Fruit fly (Drosophila melanogaster): Measurements from ENCODE around the gene CG4661.

CG4661 gene

DNA sequence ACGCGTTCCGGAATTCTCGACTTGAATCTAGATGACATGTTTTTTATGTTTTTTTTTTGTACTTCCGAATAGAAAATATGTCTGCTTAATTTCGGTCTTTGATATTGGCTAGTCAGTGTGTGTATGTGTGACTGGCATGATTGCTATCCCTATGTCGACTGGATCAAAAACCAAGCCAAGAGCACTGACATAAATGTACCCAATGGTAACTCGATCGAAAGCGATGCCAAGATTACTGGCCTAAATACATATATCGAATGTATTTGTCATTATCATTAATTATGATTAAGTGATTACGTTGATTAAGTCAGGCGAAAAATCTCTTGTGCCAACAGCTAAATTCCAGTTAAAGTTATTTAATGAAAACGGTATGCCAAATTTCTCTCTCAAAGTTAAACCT, at the start of gene CG4661:
TSS of gene CG4661 (minus strand) at position 101 of the 400 bp plus-strand sequence.
- no peak for TF ChIP-seq psq (optimal IDR thresholded peaks at IDR 0.05)
- no peak for TF ChIP-seq h (optimal IDR thresholded peaks at IDR 0.05)
- no peak for TF ChIP-seq insv (optimal IDR thresholded peaks at IDR 0.05)
- no peak for TF ChIP-seq Sin3A (optimal IDR thresholded peaks at IDR 0.05)
- no peak for TF ChIP-seq ttk (optimal IDR thresholded peaks at IDR 0.05)
- no peak for TF ChIP-seq Myc (optimal IDR thresholded peaks at IDR 0.05)

DNA sequence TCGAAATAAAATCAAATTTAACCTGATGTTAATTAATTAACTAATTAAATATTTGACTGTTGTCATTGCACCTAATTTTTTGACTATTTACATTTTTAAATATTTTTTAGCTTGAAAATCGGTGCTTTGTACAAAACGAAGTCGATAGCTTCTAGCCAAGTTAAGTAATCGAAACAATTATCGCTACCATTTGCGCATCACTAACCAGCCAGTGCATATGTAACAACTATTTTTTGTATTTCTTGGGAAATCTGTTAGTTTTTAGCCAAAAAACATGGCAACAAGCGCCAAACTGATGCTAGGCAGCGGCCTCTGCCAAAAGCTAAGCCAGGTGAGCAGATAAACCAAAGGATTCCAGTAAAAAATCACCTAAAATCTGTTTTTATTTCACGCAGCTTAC, 49.4 kb upstream of the CG4661 start, which contains the start of gene mRpL49:
TSS of gene mRpL49 (plus strand) at position 192 of the 400 bp plus-strand sequence.
- no peak for TF ChIP-seq psq (optimal IDR thresholded peaks at IDR 0.05)
- TF ChIP-seq Sin3A (optimal IDR thresholded peaks at IDR 0.05): no peak
- TF ChIP-seq h (optimal IDR thresholded peaks at IDR 0.05): no peak
- TF ChIP-seq Myc (optimal IDR thresholded peaks at IDR 0.05): no peak
- TF ChIP-seq ttk (optimal IDR thresholded peaks at IDR 0.05): no peak
- TF ChIP-seq insv (optimal IDR thresholded peaks at IDR 0.05): no peak

DNA sequence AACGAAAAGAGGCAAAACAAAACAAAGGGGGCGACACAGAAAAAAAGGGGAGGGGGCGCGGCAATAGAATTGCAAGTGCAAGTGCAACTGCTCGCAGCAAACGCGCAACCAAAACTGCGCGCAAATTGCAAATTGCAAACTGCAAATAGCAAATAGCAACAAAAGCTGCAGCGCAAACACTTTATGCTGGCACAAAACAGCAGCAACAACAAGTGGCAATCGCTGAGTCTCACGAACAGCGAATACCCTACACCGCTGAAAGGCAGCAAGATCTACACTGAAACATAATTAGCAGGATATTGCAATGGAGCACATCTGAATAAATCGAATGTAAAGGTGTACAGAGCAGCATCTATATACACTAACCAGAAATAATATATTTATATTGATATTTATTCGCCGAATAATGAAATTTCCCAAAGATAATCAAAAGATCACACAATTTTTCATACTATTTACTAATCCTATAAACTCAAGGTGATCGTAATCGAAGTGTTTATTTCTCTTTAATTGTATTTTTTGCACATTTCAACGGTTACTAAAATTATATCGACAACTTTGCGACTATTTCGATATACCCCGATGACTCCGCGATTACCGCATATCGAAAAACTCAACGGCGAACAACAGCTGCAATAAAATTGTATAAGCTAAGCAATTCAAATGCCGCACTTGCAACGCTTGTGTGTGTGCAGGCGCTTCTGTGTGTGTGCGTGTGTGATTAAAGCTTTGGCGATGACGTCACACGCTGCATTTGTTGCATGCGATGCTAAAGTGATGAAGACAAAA, 48.6 kb upstream of the CG4661 start, which contains the start of gene CG4404:
TSS of gene CG4404 (minus strand) at position 118 of the 789 bp plus-strand sequence.
- TF ChIP-seq ttk (optimal IDR thresholded peaks at IDR 0.05) (no peak), insv (optimal IDR thresholded peaks at IDR 0.05) (no peak), Myc (optimal IDR thresholded peaks at IDR 0.05) (no peak), h (optimal IDR thresholded peaks at IDR 0.05) (no peak), Sin3A (optimal IDR thresholded peaks at IDR 0.05) (no peak), psq (optimal IDR thresholded peaks at IDR 0.05) (no peak)

DNA sequence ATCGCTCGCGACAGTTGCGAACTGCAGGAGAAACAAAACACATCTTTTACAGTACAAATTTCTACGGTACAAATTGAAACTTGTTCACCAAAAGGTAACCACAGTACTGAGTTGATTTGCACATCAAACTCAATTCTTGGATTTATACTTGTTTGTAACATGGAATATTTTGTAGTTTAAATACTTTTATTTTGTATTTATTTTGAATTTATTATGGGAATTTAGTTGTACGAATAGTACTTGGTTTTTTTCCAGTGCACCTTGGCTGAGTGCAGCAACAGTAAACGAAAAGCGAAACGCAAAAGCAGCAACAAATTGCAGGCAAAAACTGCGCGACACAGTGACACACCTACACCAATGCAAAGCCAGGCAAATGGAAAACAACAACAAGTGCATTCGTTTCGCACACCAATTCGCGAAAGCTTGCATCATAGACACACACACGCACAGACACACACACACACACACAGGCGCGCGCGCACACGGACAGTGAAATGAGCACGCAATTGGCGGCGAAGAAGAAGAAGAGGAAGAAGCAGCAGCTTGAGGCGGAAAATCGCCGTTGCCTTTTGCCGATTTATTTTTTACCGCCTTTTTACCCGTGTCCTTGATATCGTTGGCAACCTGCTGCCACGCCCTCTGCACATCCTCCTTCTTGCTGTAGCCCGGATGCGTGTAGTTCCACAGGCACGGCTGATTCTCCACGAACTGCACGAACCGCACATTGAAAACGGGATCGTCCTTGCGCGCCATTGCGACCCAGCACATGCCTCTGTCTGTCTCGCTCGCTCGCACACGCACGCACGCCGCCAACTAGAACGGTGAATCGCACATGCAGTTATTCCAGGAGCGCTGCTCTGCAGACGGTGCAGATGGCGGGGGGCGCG, 47.7 kb upstream of the CG4661 start:
- TF ChIP-seq Myc (optimal IDR thresholded peaks at IDR 0.05) (no peak), ttk (optimal IDR thresholded peaks at IDR 0.05) (no peak), Sin3A (optimal IDR thresholded peaks at IDR 0.05) (no peak), insv (optimal IDR thresholded peaks at IDR 0.05) (no peak), h (optimal IDR thresholded peaks at IDR 0.05) (no peak), psq (optimal IDR thresholded peaks at IDR 0.05) (no peak)

DNA sequence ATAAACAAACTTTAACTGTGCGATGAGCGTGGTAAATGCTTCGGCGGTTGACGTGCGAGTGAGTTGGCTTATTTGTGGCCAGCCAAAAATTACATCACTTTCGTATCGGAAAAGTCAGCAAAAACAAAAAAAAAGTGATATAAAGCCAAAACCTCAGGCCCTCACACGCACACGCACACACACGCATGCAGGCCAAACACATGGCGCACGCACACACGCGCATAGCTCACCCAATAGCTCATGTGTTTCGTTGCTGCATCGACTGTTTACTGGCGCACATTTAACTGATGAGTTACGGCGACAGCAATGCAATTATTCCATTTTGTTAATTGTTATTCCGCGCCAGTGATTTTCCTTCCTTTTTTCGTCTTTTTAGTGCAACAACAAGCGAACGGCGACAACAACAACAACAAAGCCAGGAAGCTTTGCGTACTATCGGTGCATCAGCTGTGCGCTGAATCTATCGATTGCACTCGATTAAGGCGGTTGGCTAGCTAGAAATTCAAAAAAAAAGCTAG, 45.6 kb upstream of the CG4661 start, which contains the start of gene Flad1:
TSS of gene Flad1 (minus strand) at position 418 of the 518 bp plus-strand sequence.
- no peak for TF ChIP-seq psq (optimal IDR thresholded peaks at IDR 0.05)
- TF ChIP-seq Sin3A (optimal IDR thresholded peaks at IDR 0.05): no peak
- TF ChIP-seq Myc (optimal IDR thresholded peaks at IDR 0.05): no peak
- TF ChIP-seq ttk (optimal IDR thresholded peaks at IDR 0.05): no peak
- TF ChIP-seq h (optimal IDR thresholded peaks at IDR 0.05): no peak
- no peak for TF ChIP-seq insv (optimal IDR thresholded peaks at IDR 0.05)

DNA sequence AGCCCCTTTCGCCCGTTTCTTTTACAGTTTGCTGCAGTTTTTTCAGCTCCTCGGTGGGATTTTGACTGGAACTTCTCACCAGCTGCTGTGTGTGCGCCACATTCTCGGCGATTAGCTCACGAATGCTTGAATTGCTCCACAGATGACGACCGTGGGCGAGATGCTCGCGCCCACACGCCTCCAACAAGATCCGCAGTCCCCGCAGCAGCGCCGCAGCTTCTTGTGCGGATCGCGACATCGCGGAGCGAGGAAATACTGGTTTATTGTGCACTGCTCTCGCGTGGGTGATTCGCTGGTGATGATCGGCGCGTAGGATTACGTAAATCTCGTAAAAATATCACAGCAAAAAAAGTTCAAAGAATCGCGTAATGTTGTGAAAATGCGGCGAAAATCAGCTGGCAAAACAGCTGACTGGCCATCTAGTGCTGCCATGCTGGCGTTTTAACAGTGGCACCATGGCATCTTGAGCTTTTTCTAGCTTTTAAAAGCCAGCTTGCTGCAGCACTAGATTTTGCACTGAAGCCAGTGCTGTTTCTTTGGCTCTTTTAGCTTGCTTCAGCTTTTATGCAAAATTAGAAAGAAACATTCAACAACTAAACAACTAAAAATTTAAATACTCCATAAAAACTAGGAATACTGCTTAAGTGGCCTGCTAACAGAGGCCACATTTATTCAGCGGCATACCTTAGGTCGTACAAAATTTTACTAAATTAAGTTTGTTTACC, 43.4 kb upstream of the CG4661 start, which contains the start of gene Coq8:
TSS of gene Coq8 (minus strand) at position 397 of the 725 bp plus-strand sequence.
- TF ChIP-seq insv (optimal IDR thresholded peaks at IDR 0.05) (no peak), psq (optimal IDR thresholded peaks at IDR 0.05) (no peak), ttk (optimal IDR thresholded peaks at IDR 0.05) (no peak), Myc (optimal IDR thresholded peaks at IDR 0.05) (no peak), h (optimal IDR thresholded peaks at IDR 0.05) (no peak), Sin3A (optimal IDR thresholded peaks at IDR 0.05) (no peak)

DNA sequence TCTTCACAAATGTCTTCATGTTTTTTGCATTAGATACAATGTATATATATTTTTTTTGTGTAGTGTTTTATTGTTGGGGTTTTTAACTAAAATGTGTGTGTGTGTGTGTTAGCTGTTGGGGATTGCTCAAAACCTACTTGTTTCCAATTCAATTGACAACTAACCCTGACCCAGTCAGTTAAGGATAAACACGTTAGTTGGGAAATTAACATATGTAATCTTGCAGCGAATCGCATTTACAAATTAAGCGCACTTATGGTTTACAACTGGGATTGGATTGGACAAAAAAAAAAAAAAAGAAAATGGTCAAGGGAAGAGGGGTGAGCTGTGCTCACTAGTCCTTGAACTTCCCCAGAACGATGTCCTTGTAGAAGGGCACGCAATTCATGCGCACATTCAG, 41.0 kb upstream of the CG4661 start, which contains the start of gene CG32650:
TSS of gene CG32650 (minus strand) at position 101 of the 400 bp plus-strand sequence.
- no peak for TF ChIP-seq insv (optimal IDR thresholded peaks at IDR 0.05)
- TF ChIP-seq h (optimal IDR thresholded peaks at IDR 0.05): no peak
- TF ChIP-seq psq (optimal IDR thresholded peaks at IDR 0.05): no peak
- TF ChIP-seq Sin3A (optimal IDR thresholded peaks at IDR 0.05): no peak
- TF ChIP-seq ttk (optimal IDR thresholded peaks at IDR 0.05): no peak
- TF ChIP-seq Myc (optimal IDR thresholded peaks at IDR 0.05): no peak

DNA sequence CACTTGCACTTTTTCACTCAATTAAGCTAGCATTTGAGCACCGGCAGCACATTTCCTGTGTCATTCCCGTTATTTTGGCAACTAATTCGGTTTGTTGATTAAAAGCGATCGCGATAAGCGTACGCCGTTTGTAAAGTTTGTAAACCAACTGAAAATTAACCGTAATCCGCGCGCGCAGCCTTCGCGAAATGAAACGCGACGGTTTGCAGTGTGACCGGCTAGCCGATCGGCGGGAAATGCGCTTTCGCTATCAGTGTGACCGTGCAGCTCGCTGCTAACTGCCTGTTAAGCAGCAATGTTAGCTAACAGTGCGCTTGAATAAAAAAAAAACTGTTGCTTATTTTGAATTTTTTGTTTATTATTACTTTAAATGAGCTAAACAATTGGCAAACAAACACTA, 39.6 kb upstream of the CG4661 start, which contains the start of gene Pde9:
TSS of gene Pde9 (minus strand) at position 178 of the 400 bp plus-strand sequence.
- TF ChIP-seq h (optimal IDR thresholded peaks at IDR 0.05) (no peak), insv (optimal IDR thresholded peaks at IDR 0.05) (no peak), Sin3A (optimal IDR thresholded peaks at IDR 0.05) (no peak), Myc (optimal IDR thresholded peaks at IDR 0.05) (no peak), ttk (optimal IDR thresholded peaks at IDR 0.05) (no peak), psq (optimal IDR thresholded peaks at IDR 0.05) (no peak)

DNA sequence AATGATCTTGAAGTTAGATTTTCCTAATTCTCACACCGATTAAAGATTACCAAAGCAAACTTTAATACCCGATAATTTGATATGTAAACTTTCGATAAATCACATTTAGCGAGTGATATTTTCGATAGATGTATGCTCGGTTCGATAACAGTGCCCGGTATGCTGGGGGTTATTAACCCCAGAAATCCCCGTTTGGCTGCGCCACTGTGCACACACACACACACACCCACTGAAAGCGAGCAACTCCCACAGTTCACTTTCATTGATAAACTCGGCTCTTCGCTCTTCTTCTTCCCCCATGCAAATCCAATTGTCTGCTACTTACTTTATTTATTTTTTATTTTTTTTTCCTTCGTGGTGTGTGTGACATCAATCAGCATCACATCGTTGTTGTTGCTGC, 38.9 kb upstream of the CG4661 start:
- TF ChIP-seq ttk (optimal IDR thresholded peaks at IDR 0.05) (no peak), Sin3A (optimal IDR thresholded peaks at IDR 0.05) (no peak), Myc (optimal IDR thresholded peaks at IDR 0.05) (no peak), h (optimal IDR thresholded peaks at IDR 0.05) (no peak)

DNA sequence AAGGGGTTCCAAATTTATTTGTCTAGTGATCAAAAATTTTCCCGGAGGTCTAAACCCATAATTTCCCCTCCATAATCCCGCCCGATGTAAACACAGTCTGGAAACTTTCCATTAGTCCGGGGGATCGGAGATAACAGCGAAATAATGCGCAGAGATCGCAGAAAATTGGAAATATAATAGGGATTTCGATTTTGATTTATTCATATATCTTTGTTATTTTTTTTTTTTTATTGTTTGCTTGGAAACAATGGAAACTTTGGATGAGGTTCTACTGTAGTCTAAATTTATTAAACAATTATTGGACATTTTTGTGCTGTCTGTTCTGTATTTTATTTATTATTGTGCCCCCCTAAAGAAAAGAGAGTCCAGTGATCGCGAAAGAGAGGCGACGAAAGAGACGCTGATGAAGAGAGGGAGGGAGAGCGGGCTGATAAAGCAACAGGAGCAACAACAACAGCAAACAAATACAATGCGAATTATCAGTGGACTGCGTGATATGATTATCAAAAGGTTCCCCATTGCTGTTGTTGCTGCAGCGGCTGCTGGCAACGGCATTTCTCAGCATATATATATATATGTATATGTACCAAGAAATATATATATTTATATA, 37.7 kb upstream of the CG4661 start:
- TF ChIP-seq psq (optimal IDR thresholded peaks at IDR 0.05): no peak
- no peak for TF ChIP-seq insv (optimal IDR thresholded peaks at IDR 0.05)
- TF ChIP-seq ttk (optimal IDR thresholded peaks at IDR 0.05): no peak
- TF ChIP-seq Myc (optimal IDR thresholded peaks at IDR 0.05): no peak
- no peak for TF ChIP-seq Sin3A (optimal IDR thresholded peaks at IDR 0.05)
- TF ChIP-seq h (optimal IDR thresholded peaks at IDR 0.05): no peak
